Worm (Caenorhabditis elegans): ENCODE data around the gene rol-6.

The rol-6 gene

ce11 chrII:8710317-8710716 is 22.5 kb upstream of the rol-6 start, which contains the start of gene srg-15:
TSS of gene srg-15 (minus strand) at chrII:8710417.
- TF ChIP-seq ama-1 (optimal IDR thresholded peaks at IDR 0.05) (no peak), hlh-15 (tag; optimal IDR thresholded peaks at IDR 0.05) (no peak), hlh-8 (tag; optimal IDR thresholded peaks at IDR 0.05) (no peak), pros-1 (tag; optimal IDR thresholded peaks at IDR 0.05) (no peak), pha-4 (tag; optimal IDR thresholded peaks at IDR 0.05) (no peak), gmeb-2 (tag; optimal IDR thresholded peaks at IDR 0.05) (no peak), ahr-1 (tag; optimal IDR thresholded peaks at IDR 0.05) (no peak), ceh-14 (tag; optimal IDR thresholded peaks at IDR 0.05) (no peak), npax-4 (tag; optimal IDR thresholded peaks at IDR 0.05) (no peak), ceh-19 (GFP tag; optimal IDR thresholded peaks at IDR 0.05) (no peak), ttx-3 (tag; optimal IDR thresholded peaks at IDR 0.05) (no peak), nhr-232 (tag; optimal IDR thresholded peaks at IDR 0.05) (no peak), hlh-13 (GFP tag; optimal IDR thresholded peaks at IDR 0.05) (no peak), odd-2 (tag; optimal IDR thresholded peaks at IDR 0.05) (no peak), ceh-6 (GFP tag; optimal IDR thresholded peaks at IDR 0.05) (no peak), T23F11.4 (GFP tag; optimal IDR thresholded peaks at IDR 0.05) (no peak), che-1 (tag; optimal IDR thresholded peaks at IDR 0.05) (no peak), ceh-24 (tag; optimal IDR thresholded peaks at IDR 0.05) (no peak), syd-9 (tag; optimal IDR thresholded peaks at IDR 0.05) (no peak), ceh-31 (tag; optimal IDR thresholded peaks at IDR 0.05) (no peak)

ce11 chrII:8714913-8715447 is 17.9 kb upstream of the rol-6 start, which contains the start of the genes rab-21 and T01B7.13:
TSS of gene rab-21 (minus strand) at chrII:8715013.
TSS of gene T01B7.13 (plus strand) at chrII:8715397.
- TF ChIP-seq pros-1 (tag; optimal IDR thresholded peaks at IDR 0.05) (no peak), dmd-4 (tag; optimal IDR thresholded peaks at IDR 0.05; ENCODE audit: borderline replicate concordance) (no peak), nhr-11 (tag; optimal IDR thresholded peaks at IDR 0.05) (no peak), pqm-1 (tag; optimal IDR thresholded peaks at IDR 0.05) (no peak), syd-9 (tag; optimal IDR thresholded peaks at IDR 0.05) (no peak), ama-1 (optimal IDR thresholded peaks at IDR 0.05) (no peak), sdc-2 (tag; optimal IDR thresholded peaks at IDR 0.05) (no peak), T23F11.4 (GFP tag; optimal IDR thresholded peaks at IDR 0.05) (no peak), npax-4 (tag; optimal IDR thresholded peaks at IDR 0.05) (no peak), madf-2 (tag; optimal IDR thresholded peaks at IDR 0.05) (no peak), pat-9 (tag; optimal IDR thresholded peaks at IDR 0.05) (no peak), lin-11 (tag; optimal IDR thresholded peaks at IDR 0.05) (no peak), ceh-30 (tag; optimal IDR thresholded peaks at IDR 0.05) (no peak), K09A11.1 (tag; optimal IDR thresholded peaks at IDR 0.05; ENCODE audit: insufficient read depth) (no peak)

- TF ChIP-seq K09A11.1 (tag; optimal IDR thresholded peaks at IDR 0.05; ENCODE audit: insufficient read depth) (peak; percentile 70), sox-4 (tag; optimal IDR thresholded peaks at IDR 0.05) (no peak), fax-1 (tag; optimal IDR thresholded peaks at IDR 0.05) (no peak), ceh-24 (tag; optimal IDR thresholded peaks at IDR 0.05) (no peak), lin-11 (tag; optimal IDR thresholded peaks at IDR 0.05) (no peak), gmeb-2 (tag; optimal IDR thresholded peaks at IDR 0.05) (no peak), tbx-7 (tag; optimal IDR thresholded peaks at IDR 0.05) (no peak), ttx-3 (tag; optimal IDR thresholded peaks at IDR 0.05) (peak; percentile 25), sdc-2 (tag; optimal IDR thresholded peaks at IDR 0.05) (no peak), ceh-9 (tag; optimal IDR thresholded peaks at IDR 0.05) (no peak), rnt-1 (tag; optimal IDR thresholded peaks at IDR 0.05) (no peak), ceh-18 (tag; optimal IDR thresholded peaks at IDR 0.05) (no peak), unc-42 (tag; optimal IDR thresholded peaks at IDR 0.05) (peak; percentile 73), zip-5 (tag; optimal IDR thresholded peaks at IDR 0.05) (no peak), C08G9.2 (tag; optimal IDR thresholded peaks at IDR 0.05) (no peak), ref-2 (tag; optimal IDR thresholded peaks at IDR 0.05) (no peak), ceh-14 (tag; optimal IDR thresholded peaks at IDR 0.05) (peak; percentile 20), ceh-45 (GFP tag; IDR thresholded peaks at IDR 0.05) (no peak), ceh-31 (tag; optimal IDR thresholded peaks at IDR 0.05) (peak; percentile 18), elt-4 (tag; optimal IDR thresholded peaks at IDR 0.05) (no peak), syd-9 (tag; optimal IDR thresholded peaks at IDR 0.05) (no peak), ztf-16 (tag; optimal IDR thresholded peaks at IDR 0.05) (no peak), unc-55 (GFP tag; optimal IDR thresholded peaks at IDR 0.05) (no peak), pha-2 (tag; optimal IDR thresholded peaks at IDR 0.05) (no peak), eyg-1 (tag; optimal IDR thresholded peaks at IDR 0.05) (peak; percentile 46), ama-1 (optimal IDR thresholded peaks at IDR 0.05) (no peak), ceh-2 (tag; optimal IDR thresholded peaks at IDR 0.05) (peak; percentile 22), npax-4 (tag; optimal IDR thresholded peaks at IDR 0.05) (no peak), pros-1 (tag; optimal IDR thresholded peaks at IDR 0.05) (no peak), pat-9 (tag; optimal IDR thresholded peaks at IDR 0.05) (no peak), unc-86 (tag; optimal IDR thresholded peaks at IDR 0.05) (peak; percentile 41)
Measured at ce11 chrII:8716231-8716878, 16.5 kb upstream of the rol-6 start, which contains the start of the genes cyn-11 and T01B7.5. TSS of gene cyn-11 (minus strand) at chrII:8716281. TSS of gene T01B7.5 (plus strand) at chrII:8716828.

Data from whole organism, late embryonic.